Fruit fly (Drosophila melanogaster): ENCODE data around the gene CG14401.

Gene CG14401

DNA sequence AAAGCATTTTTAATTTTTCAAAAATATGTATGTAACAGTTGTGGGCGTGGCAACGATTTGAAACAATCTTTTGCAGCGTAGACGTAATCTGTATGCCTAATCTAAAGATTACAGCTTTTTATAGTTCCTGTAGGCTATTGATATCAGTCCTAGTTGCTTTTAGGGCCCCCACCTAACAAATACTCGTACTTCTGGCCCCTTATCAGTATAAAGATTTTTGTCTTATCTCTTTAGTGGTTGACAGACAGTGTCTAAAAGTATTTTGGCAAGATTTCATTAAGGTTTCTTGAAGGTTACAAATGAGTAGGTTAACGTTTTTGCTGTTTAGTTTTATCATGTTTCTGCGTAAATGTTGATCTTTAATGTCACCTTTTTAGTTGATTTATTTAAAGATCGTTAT lies 41.0 kb upstream of the CG14401 start:
- no peak for TF ChIP-seq Pif1B (GFP tag; optimal IDR thresholded peaks at IDR 0.05)
- TF ChIP-seq Pif1A (GFP tag; optimal IDR thresholded peaks at IDR 0.05), result no peak
- no peak for TF ChIP-seq CG4496 (GFP tag; IDR thresholded peaks at IDR 0.05)
- TF ChIP-seq Snoo (tag; optimal IDR thresholded peaks at IDR 0.05), result no peak

DNA sequence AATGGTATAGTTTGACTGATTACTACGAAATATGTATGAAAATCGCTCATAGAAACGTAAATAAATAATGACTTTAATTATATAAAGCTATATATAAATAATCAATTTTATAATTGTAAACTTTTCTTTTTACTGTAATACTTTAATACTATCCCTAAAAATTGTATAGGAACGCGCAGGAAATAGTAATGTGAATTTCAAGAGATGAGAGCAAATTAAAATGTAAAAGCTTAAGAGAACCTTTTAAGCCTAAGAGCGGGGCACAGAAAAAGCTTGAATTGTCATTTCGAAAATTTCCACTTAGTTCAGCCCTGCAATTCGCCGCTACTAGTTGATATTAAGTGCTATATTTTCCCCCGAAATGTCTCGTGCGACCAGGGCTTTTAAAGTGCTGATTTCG lies 40.3 kb upstream of the CG14401 start, which contains the start of gene CG31673:
TSS of gene CG31673 (plus strand) at position 301 of the 400 bp plus-strand sequence.
- no peak for TF ChIP-seq CG10348 (GFP tag; IDR thresholded peaks at IDR 0.05)

DNA sequence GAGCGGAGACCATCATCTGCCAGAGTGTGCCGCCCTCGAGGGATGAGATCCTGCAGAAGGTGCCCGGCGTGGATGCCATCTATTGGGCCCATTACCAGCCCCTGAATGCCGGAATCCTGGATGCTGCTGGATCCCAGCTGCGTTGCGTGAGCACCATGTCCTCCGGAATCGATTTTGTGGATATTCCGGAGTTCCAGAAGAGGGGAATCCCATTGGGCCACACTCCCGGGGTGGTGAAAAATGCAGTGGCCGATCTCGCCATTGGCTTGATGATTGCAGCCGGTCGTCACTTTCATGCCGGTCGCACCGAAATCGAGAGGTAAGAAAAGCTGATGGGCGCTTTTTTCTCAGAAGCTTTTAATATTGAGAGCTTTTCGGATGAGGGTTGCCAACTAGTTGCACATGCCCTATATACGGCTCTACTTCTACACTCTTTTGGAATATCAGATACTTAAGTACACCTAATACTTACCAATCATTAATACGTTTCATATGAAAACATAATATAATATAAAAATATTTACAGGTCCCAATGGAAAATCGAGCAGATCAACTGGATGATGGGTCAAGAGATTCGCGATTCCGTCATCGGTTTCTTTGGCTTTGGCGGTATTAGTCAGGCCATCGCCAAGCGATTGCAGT lies 39.8 kb upstream of the CG14401 start:
- TF ChIP-seq CG8301 (tag; optimal IDR thresholded peaks at IDR 0.05) (no peak), CG15710 (tag; optimal IDR thresholded peaks at IDR 0.05) (no peak), CG4496 (GFP tag; IDR thresholded peaks at IDR 0.05) (peak; percentile 6; the same call in 1 of the 3 replicates), Ets98B (GFP tag; IDR thresholded peaks at IDR 0.05) (no peak), CG14655 (GFP tag; optimal IDR thresholded peaks at IDR 0.05) (no peak), gl (tag; optimal IDR thresholded peaks at IDR 0.05) (no peak), rn (GFP tag; IDR thresholded peaks at IDR 0.05) (no peak)

DNA sequence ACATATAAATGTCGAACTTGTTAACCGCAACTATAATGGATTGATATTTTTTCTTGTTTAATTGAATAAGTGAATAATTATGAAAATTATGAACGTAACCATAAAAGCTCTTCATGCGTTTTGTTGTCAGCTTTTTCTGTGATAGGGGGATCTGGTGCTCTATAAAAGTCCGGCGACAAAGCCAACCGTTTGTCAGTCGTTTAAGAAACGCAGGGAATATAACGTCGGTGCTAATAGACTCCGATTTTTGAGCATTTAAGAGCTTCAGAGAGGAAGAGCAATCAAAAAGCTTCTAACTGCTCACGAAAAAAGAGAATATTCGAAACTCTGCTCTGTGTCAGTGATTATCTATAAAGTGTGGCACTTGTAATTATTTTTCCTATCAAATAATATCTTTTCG lies 38.6 kb upstream of the CG14401 start, which contains the start of gene CG31674:
TSS of gene CG31674 (plus strand) at position 203 of the 400 bp plus-strand sequence.
- TF ChIP-seq CG32121 (GFP tag; IDR thresholded peaks at IDR 0.05), result no peak
- TF ChIP-seq CG8159 (tag; optimal IDR thresholded peaks at IDR 0.05), result no peak
- no peak for TF ChIP-seq CG15710 (tag; optimal IDR thresholded peaks at IDR 0.05)

DNA sequence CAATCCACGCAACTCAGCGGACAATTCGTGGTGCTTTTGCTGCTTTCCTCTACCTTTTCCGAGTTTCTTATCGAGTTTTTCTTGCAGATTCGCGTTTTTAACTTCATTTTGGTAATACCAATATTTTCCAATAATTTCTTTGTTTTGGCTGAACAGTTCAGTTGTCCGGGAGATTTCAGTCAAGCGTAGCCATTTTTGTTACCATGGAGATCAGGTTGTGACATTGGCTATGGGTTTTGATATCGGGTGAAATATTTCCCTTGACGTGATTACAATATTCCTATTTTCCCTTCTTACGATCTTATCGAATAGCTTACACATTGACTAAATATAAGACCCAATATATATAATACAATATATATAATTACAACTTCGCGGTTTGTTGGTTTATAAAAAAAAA lies 34.2 kb upstream of the CG14401 start, which contains the start of gene Oseg5:
TSS of gene Oseg5 (minus strand) at position 340 of the 400 bp plus-strand sequence.
- TF ChIP-seq Pif1A (GFP tag; optimal IDR thresholded peaks at IDR 0.05) (no peak), CG34367 (tag; optimal IDR thresholded peaks at IDR 0.05) (no peak), CG17806 (tag; optimal IDR thresholded peaks at IDR 0.05) (no peak), CG10348 (GFP tag; IDR thresholded peaks at IDR 0.05) (no peak), Pif1B (GFP tag; optimal IDR thresholded peaks at IDR 0.05) (no peak)

DNA sequence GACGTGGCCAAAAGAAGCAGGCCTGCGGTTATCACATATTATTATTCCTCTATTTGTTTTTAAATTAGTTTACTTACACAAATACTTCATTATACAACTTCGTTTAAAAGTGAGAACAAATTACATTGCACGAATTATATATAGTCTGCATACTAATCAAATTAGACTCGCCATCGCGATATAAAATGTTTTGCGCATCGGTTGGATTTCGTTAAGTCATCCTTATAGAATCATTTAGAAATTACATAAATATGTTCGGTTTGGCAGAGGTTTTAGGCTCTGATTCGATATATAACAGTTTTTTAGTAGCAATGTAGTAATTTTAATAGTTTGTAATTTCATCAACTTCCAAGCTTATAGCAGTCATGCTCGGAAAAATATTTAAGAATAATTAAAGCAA lies 31.8 kb upstream of the CG14401 start, which contains the start of gene Spn38F:
TSS of gene Spn38F (minus strand) at position 101 of the 400 bp plus-strand sequence.
- TF ChIP-seq EcR (GFP tag; optimal IDR thresholded peaks at IDR 0.05) (no peak), Pif1A (GFP tag; optimal IDR thresholded peaks at IDR 0.05) (no peak), CG12605 (GFP tag; IDR thresholded peaks at IDR 0.05) (no peak), Pif1B (GFP tag; optimal IDR thresholded peaks at IDR 0.05) (no peak), CG14655 (GFP tag; optimal IDR thresholded peaks at IDR 0.05) (no peak), CG10348 (GFP tag; IDR thresholded peaks at IDR 0.05) (no peak), fd96Ca (GFP tag; IDR thresholded peaks at IDR 0.05) (no peak), gl (tag; optimal IDR thresholded peaks at IDR 0.05) (no peak), CG4496 (GFP tag; IDR thresholded peaks at IDR 0.05) (no peak), CG9948 (tag; optimal IDR thresholded peaks at IDR 0.05) (no peak)

DNA sequence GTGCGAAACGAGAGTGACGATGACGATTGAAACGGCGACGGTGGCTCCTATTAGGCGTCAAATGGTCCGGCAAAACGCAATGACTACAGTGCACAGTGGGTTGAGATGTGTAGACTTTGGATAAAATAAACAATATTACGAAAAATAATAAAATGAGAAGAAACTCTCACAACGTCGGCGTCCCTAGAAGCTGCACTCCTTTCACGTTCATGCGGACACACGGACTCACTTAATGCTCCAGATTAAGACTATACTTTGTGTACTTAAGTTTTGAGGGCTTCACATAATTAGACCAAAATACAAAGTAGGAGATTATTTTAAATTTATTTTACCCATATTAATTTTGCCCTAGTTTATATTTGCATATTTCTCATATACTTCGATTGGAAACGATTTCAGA lies 29.6 kb upstream of the CG14401 start:
- TF ChIP-seq CG10348 (GFP tag; IDR thresholded peaks at IDR 0.05) (no peak), CG8301 (tag; optimal IDR thresholded peaks at IDR 0.05) (no peak), CG15710 (tag; optimal IDR thresholded peaks at IDR 0.05) (no peak), Pif1B (GFP tag; optimal IDR thresholded peaks at IDR 0.05) (no peak), CG8159 (tag; optimal IDR thresholded peaks at IDR 0.05) (no peak), Snoo (tag; optimal IDR thresholded peaks at IDR 0.05) (no peak), gl (tag; optimal IDR thresholded peaks at IDR 0.05) (no peak), CG4496 (GFP tag; IDR thresholded peaks at IDR 0.05) (peak; percentile 56; the same call in 2 of the 3 replicates), Ets98B (GFP tag; IDR thresholded peaks at IDR 0.05) (no peak; the same call in 1 of the 2 replicates), Pif1A (GFP tag; optimal IDR thresholded peaks at IDR 0.05) (peak; percentile 42), CG12605 (GFP tag; IDR thresholded peaks at IDR 0.05) (no peak), EcR (GFP tag; optimal IDR thresholded peaks at IDR 0.05) (no peak), CG32121 (GFP tag; IDR thresholded peaks at IDR 0.05) (no peak), CG34367 (tag; optimal IDR thresholded peaks at IDR 0.05) (no peak), CG13204 (GFP tag; optimal IDR thresholded peaks at IDR 0.05) (no peak), rn (GFP tag; IDR thresholded peaks at IDR 0.05) (no peak), CG14655 (GFP tag; optimal IDR thresholded peaks at IDR 0.05) (peak; percentile 72), CG17806 (tag; optimal IDR thresholded peaks at IDR 0.05) (no peak), CG9948 (tag; optimal IDR thresholded peaks at IDR 0.05) (no peak), D1 (tag; optimal IDR thresholded peaks at IDR 0.05) (no peak), fd96Ca (GFP tag; IDR thresholded peaks at IDR 0.05) (peak; percentile 53; the same call in 2 of the 3 replicates)

Measured in whole organism, pupa.